Worm (Caenorhabditis elegans) whole organism, L2 larva: ENCODE data around the gene F13H10.9.

Source experiments
- ZK546.5 ChIP-seq: sonication (generic microtip); optimal IDR thresholded peaks from 2 replicates; lab custom pipeline; 2017; ENCODE audit warnings: missing biosample characterization, missing genetic modification characterization
- ama-1 ChIP-seq: fragments of 150-350 bp; optimal IDR thresholded peaks from 2 replicates; lab custom pipeline; 2018; ENCODE audit warnings: inconsistent platforms
- dmd-4 ChIP-seq: sonication (generic microtip); optimal IDR thresholded peaks from 2 replicates; lab custom pipeline; 2017; ENCODE audit warnings: missing biosample characterization, missing genetic modification characterization
- egl-27 ChIP-seq: sonication (generic microtip); optimal IDR thresholded peaks from 3 replicates; lab custom pipeline; 2017; ENCODE audit warnings: missing biosample characterization, missing genetic modification reagents, missing genetic modification characterization
- fos-1 ChIP-seq: fragments of 150-350 bp; optimal IDR thresholded peaks from 2 replicates; lab custom pipeline; 2014; ENCODE audit warnings: missing biosample characterization, missing genetic modification characterization
- lsy-2 ChIP-seq, 2 experiments: fragments of 150-350 bp in 1 of 2; sonication (generic microtip) in 1 of 2; optimal IDR thresholded peaks; 2 replicates each; lab custom pipeline; 2014 to 2017; ENCODE audit warnings: missing biosample characterization in 2 of 2, missing genetic modification characterization in 2 of 2
- mdl-1 ChIP-seq, 2 experiments: fragments of 150-350 bp in 1 of 2; sonication (generic microtip) in 1 of 2; optimal IDR thresholded peaks; 2 replicates each; lab custom pipeline; 2017; ENCODE audit warnings: missing biosample characterization in 2 of 2, missing genetic modification characterization in 2 of 2
- skn-1 ChIP-seq: sonication (generic microtip); optimal IDR thresholded peaks from 2 replicates; lab custom pipeline; 2017; ENCODE audit warnings: missing biosample characterization, missing genetic modification characterization
- snpc-4 ChIP-seq: fragments of 150-350 bp; optimal IDR thresholded peaks from 2 replicates; lab custom pipeline; 2014; ENCODE audit warnings: missing biosample characterization, missing genetic modification characterization
- unc-39 ChIP-seq: fragments of 150-350 bp; optimal IDR thresholded peaks from 2 replicates; lab custom pipeline; 2014; ENCODE audit warnings: missing biosample characterization, missing genetic modification characterization
- unc-62 ChIP-seq: fragments of 150-350 bp; optimal IDR thresholded peaks from 2 replicates; lab custom pipeline; 2014; ENCODE audit warnings: missing biosample characterization, missing genetic modification reagents, missing genetic modification characterization
- ztf-1 ChIP-seq: fragments of 200-800 bp; sonication (Bioruptor generic); conservative IDR thresholded peaks from 2 replicates; pipeline ENCODE4 v1.3.6; 2022; ENCODE audit warnings: missing genetic modification characterization, missing compliant biosample characterization

DNA sequence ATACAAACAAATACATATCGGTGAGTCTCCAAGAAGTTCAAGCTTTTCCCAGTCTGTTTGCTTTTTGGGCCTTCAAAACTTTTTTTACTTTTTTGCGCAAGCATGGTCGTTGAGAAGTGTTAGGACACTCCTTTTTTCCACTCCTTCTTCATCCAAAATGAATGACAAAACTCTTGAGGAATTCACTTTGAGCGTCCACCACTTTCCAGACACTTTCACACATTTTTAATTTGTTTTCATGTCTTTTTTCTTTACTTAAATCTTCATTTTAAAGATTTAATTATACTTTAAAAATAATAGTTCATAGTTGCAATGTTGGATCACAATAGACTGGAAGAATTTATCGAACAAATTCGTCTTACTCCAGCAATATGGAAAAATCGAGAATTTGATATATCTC, 2.6 kb downstream of the F13H10.9 start, which contains the start of gene F13H10.1:
- TF ChIP-seq fos-1 (tag; lab: Kevin White, UChicago) (no peak), ama-1 (lab: Kevin White, UChicago) (no peak), unc-39 (tag; lab: Kevin White, UChicago) (no peak), unc-62 (GFP tag; lab: Kevin White, UChicago) (no peak), skn-1 (tag; lab: Kevin White, UChicago) (no peak), lsy-2 (tag; optimal IDR thresholded peaks at IDR 0.05; lab: Kevin White, UChicago) (no peak), ZK546.5 (no peak), mdl-1 (tag; optimal IDR thresholded peaks at IDR 0.05; lab: Kevin White, UChicago) (no peak), egl-27 (tag; lab: Kevin White, UChicago) (no peak), snpc-4 (tag; lab: Kevin White, UChicago) (no peak), ztf-1 (GFP tag; lab: Robert Waterston, UW) (no peak), dmd-4 (no peak)
